Fruit fly (Drosophila melanogaster): Measurements from ENCODE around the gene snRNP-U1-70K.

Gene snRNP-U1-70K

DNA sequence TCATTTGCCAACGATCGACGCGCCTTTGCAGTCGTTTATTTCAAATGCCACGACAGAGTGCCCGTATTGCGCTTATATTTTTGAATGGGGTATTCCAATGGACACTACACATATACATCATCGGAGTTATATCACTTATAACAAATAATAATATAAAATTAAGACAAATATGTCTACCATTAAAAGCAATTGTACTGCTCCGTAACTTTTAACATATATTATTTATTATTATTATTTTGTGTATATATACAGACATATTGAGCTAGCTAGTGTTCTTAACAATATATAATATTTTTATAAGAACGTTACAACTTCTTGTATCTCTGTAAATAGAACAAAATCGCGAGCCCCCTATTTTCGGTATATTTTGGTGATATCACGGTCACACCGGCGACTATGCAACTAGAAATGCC is 7.5 kb downstream of the snRNP-U1-70K start, which contains the start of the genes sip2 and Coprox (continued):
- TF ChIP-seq CG6765 (GFP tag; optimal IDR thresholded peaks at IDR 0.05) (no peak), CG10543 (GFP tag; optimal IDR thresholded peaks at IDR 0.05) (peak; percentile 68), ap (GFP tag; IDR thresholded peaks at IDR 0.05) (no peak), Awh (GFP tag; IDR thresholded peaks at IDR 0.05) (peak; percentile 32; the same call in 1 of the 2 replicates), CG2116 (GFP tag; optimal IDR thresholded peaks at IDR 0.05) (peak; percentile 62), Eip74EF (GFP tag; optimal IDR thresholded peaks at IDR 0.05) (peak in 1 of 2 experiments; percentile 46), twi (tag; optimal IDR thresholded peaks at IDR 0.05) (peak; percentile 63), CG11723 (GFP tag; optimal IDR thresholded peaks at IDR 0.05) (no peak), odd (GFP tag; optimal IDR thresholded peaks at IDR 0.05) (no peak), kah (GFP tag; optimal IDR thresholded peaks at IDR 0.05) (peak; percentile 14), dmrt11E (tag; optimal IDR thresholded peaks at IDR 0.05) (peak; percentile 77), Lhr (GFP tag; optimal IDR thresholded peaks at IDR 0.05) (peak; percentile 33), nerfin-1 (tag; optimal IDR thresholded peaks at IDR 0.05) (peak; percentile 69), CG17359 (tag; optimal IDR thresholded peaks at IDR 0.05) (peak; percentile 68), ranshi (GFP tag; IDR thresholded peaks at IDR 0.05) (peak; percentile 54; the same call in 1 of the 2 replicates), CG8281 (tag; optimal IDR thresholded peaks at IDR 0.05) (peak; percentile 35), CG6254 (GFP tag; optimal IDR thresholded peaks at IDR 0.05) (no peak), CG9932 (GFP tag; IDR thresholded peaks at IDR 0.05) (peak; percentile 71), YL-1 (GFP tag; optimal IDR thresholded peaks at IDR 0.05) (peak; percentile 76), CG10366 (GFP tag; IDR thresholded peaks at IDR 0.05) (peak; percentile 39; the same call in 1 of the 2 replicates), slbo (GFP tag; IDR thresholded peaks at IDR 0.05) (peak; percentile 64), CG30403 (GFP tag; optimal IDR thresholded peaks at IDR 0.05) (peak; percentile 71), CG12071 (GFP tag; optimal IDR thresholded peaks at IDR 0.05) (no peak), Nf-YC (tag; optimal IDR thresholded peaks at IDR 0.05) (peak; percentile 82), cato (GFP tag; optimal IDR thresholded peaks at IDR 0.05; ENCODE audit: borderline replicate concordance) (peak; percentile 2), CG7839 (tag; optimal IDR thresholded peaks at IDR 0.05) (peak; percentile 78), CG34422 (GFP tag; IDR thresholded peaks at IDR 0.05) (0 out of 3 replicates have a peak, but pooled peaks have one; percentile 21), Hey (tag; optimal IDR thresholded peaks at IDR 0.05) (no peak), Oaz (GFP tag; IDR thresholded peaks at IDR 0.05) (no peak), CG2712 (tag; optimal IDR thresholded peaks at IDR 0.05) (peak; percentile 88), az2 (GFP tag; optimal IDR thresholded peaks at IDR 0.05) (peak; percentile 63), sug (tag; optimal IDR thresholded peaks at IDR 0.05) (peak; percentile 78), HHEX (GFP tag; optimal IDR thresholded peaks at IDR 0.05) (peak; percentile 29), zfh2 (GFP tag; optimal IDR thresholded peaks at IDR 0.05) (no peak), CG6854 (GFP tag; optimal IDR thresholded peaks at IDR 0.05) (no peak), nerfin-2 (GFP tag; IDR thresholded peaks at IDR 0.05; ENCODE audit: partially characterized antibody) (no peak), CG10431 (GFP tag; optimal IDR thresholded peaks at IDR 0.05) (peak; percentile 75), CG12659 (GFP tag; optimal IDR thresholded peaks at IDR 0.05) (peak; percentile 75), CG2120 (GFP tag; optimal IDR thresholded peaks at IDR 0.05) (peak; percentile 56), chm (GFP tag; IDR thresholded peaks at IDR 0.05) (no peak), CG15601 (tag; optimal IDR thresholded peaks at IDR 0.05) (peak; percentile 78), CoRest (tag; optimal IDR thresholded peaks at IDR 0.05) (peak; percentile 85), esg (GFP tag; conservative IDR thresholded peaks at IDR 0.05) (peak; percentile 55), CG17328 (GFP tag; IDR thresholded peaks at IDR 0.05) (0 out of 2 replicates have a peak, but pooled peaks have one; percentile 24), nmo (GFP tag; optimal IDR thresholded peaks at IDR 0.05) (peak; percentile 82), sc (optimal IDR thresholded peaks at IDR 0.05) (no peak), sc (GFP tag; optimal IDR thresholded peaks at IDR 0.05) (no peak), org-1 (GFP tag; optimal IDR thresholded peaks at IDR 0.05) (no peak), stwl (tag; optimal IDR thresholded peaks at IDR 0.05) (peak; percentile 57), fd3F (GFP tag; optimal IDR thresholded peaks at IDR 0.05) (peak; percentile 50)
